Worm (Caenorhabditis elegans) whole organism, L4/young adult: ENCODE data around the gene F46C5.2.

Source experiments
- W03F9.2 ChIP-seq: fragments of 150-350 bp; optimal IDR thresholded peaks from 2 replicates; lab custom pipeline; 2014; ENCODE audit warnings: missing biosample characterization, missing genetic modification characterization
- him-1 ChIP-seq: sonication (generic microtip); optimal IDR thresholded peaks from 2 replicates; lab custom pipeline; 2016; ENCODE audit warnings: missing genotype, missing genetic modification reagents, missing genetic modification characterization, missing compliant biosample characterization

DNA sequence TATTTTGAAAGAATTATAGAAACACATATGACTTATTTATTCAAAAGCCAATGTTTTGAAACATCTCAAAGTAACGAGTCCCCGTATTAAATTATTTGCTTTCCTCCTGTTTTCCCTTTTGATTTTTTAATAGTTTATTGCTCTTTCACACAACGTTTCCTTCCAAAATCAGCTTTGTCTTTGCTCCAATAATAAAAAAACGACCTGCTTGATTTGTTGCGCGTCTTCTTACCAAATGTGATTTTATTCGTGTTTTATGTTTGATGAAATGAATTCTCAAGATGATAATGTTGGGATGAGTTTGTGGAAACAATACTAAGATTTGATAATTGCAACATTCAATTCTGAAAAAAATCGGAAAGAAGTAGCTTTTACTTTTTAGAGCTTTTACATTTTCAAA is 16.7 kb downstream of the F46C5.2 start:
- no peak for TF ChIP-seq him-1
- no peak for TF ChIP-seq W03F9.2 (tag; lab: Kevin White, UChicago)
